Worm (Caenorhabditis elegans): Measurements from ENCODE around the gene C07G1.7.

C07G1.7 gene

DNA sequence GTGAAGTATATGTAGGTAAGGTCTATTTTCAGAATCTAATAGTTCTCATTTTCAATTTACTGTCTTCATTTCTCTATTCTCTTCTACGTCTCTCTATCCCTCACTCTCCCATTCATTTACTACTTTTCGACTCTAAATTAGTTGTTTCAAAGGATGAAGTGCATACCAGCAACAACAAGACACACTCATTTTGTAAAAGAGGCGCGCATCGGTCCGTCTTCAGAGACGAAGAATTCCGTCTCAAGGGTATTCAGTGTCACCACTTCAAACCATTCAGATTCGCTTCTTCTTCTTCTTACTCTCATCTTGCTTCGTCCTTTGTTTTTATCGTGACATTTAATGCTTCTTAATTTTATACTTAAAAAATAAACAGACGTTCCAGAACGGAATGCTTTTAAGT lies 40.3 kb downstream of the C07G1.7 start:
- TF ChIP-seq lin-54 (GFP tag; optimal IDR thresholded peaks at IDR 0.05) (no peak), ceh-27 (GFP tag; optimal IDR thresholded peaks at IDR 0.05) (peak; percentile 66), lin-40 (tag; optimal IDR thresholded peaks at IDR 0.05) (no peak), rpc-1 (optimal IDR thresholded peaks at IDR 0.05) (no peak), rpc-1 (tag; optimal IDR thresholded peaks at IDR 0.05) (no peak), lag-1 (GFP tag; IDR thresholded peaks at IDR 0.05) (no peak)

DNA sequence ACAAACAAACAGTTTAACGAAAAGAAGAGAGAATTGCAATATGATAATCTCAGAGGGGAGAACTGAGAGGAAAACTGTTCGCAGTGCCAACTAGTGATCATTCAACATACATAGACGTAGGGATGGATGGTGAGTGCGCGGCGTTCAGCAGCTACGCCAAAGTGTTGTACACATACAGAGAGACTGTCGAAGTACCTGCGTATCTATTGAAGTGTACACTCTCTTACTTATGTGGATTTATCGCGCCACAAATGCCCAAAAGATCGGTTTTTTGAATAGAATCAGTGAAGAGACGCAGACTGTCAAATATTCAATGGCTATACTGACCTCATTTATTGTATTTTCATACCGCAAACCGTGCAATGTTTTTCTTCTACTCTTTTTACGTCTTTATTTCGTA lies 41.4 kb downstream of the C07G1.7 start:
- TF ChIP-seq hmg-1.2 (GFP tag; IDR thresholded peaks at IDR 0.05) (peak; percentile 70; the same call in 1 of the 2 replicates), nhr-179 (tag; optimal IDR thresholded peaks at IDR 0.05) (no peak)

DNA sequence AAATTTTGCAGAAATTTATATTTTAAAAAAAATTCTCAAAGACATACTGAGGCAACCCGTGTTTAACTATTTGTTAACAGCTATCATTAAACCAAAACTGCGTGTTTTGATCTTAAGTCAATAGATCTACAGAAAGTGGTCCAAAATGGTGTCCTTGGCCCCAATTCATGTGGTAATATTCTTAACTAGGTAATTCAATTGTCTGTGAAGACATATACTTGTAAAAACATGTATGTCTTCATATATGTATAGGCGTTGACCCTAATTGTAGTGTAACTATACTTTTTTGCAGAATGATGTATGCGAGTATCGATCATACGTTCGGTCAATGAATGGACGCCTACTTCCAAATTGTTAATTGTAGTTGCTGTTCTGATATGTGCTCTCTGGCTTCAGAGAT lies 42.0 kb downstream of the C07G1.7 start, which contains the start of gene C07G1.15:
TSS of gene C07G1.15 (plus strand) at position 301 of the 400 bp plus-strand sequence.
- TF ChIP-seq ceh-58 (GFP tag; IDR thresholded peaks at IDR 0.05) (no peak), ztf-6 (GFP tag; IDR thresholded peaks at IDR 0.05) (no peak), Y53G8AR.9 (GFP tag; conservative IDR thresholded peaks at IDR 0.05) (no peak), hlh-26 (GFP tag; conservative IDR thresholded peaks at IDR 0.05) (no peak), hrde-1 (tag; optimal IDR thresholded peaks at IDR 0.05; ENCODE audit: borderline replicate concordance) (no peak), rec-8 (tag; optimal IDR thresholded peaks at IDR 0.05) (no peak), akir-1 (GFP tag; optimal IDR thresholded peaks at IDR 0.05) (no peak), C17E4.6 (GFP tag; IDR thresholded peaks at IDR 0.05) (no peak), Y95B8A.8 (GFP tag; IDR thresholded peaks at IDR 0.05) (no peak)

DNA sequence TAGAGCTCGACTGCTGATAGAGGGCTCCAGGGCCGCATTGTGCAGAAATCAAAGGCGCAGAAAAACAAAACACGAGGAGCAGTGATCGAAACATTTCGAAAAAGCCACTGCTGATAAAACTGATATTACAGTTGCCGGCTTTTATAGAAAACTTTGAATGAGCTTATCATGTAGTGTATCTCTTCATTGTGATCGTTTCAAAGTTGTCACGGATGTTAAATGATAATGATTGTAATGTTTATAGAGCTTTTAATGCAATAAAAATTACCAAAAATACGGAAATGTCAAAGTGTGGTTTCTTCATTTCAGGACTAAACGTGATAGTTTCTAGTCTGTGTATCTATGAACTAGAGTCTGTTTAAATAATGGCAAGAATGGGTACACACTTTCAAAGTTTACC lies 43.0 kb downstream of the C07G1.7 start, which contains the start of gene clec-52:
TSS of gene clec-52 (minus strand) at position 101 of the 400 bp plus-strand sequence.
- TF ChIP-seq attf-6 (GFP tag; IDR thresholded peaks at IDR 0.05) (no peak), ztf-3 (GFP tag; optimal IDR thresholded peaks at IDR 0.05) (no peak), nhr-80 (tag; optimal IDR thresholded peaks at IDR 0.05) (no peak), snpc-1.1 (tag; optimal IDR thresholded peaks at IDR 0.05; ENCODE audit: insufficient read depth) (no peak), Y79H2A.3 (GFP tag; conservative IDR thresholded peaks at IDR 0.05) (no peak), K11D2.4 (GFP tag; IDR thresholded peaks at IDR 0.05) (no peak)

DNA sequence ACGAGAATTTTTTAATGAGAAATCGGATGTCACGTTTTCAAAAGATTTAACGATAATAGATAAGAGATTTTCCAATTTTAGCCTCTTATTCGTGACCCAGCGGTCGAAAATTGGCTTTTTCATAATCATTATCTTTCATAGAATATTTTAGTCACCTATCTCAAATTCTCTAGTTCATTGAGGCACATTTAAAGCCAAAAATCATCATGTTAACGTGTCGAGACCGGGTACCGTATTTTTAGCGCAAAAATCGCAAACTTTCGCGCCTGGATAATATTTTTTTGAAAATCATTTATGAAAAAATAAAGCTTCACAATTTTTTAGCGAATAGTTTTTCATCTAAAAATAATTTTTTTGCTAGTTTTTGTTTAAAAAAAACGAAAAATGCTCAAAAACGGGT lies 45.7 kb downstream of the C07G1.7 start, which contains the start of gene B0218.7:
TSS of gene B0218.7 (minus strand) at position 101 of the 400 bp plus-strand sequence.
- TF ChIP-seq Y95B8A.8 (GFP tag; IDR thresholded peaks at IDR 0.05) (no peak), attf-3 (GFP tag; conservative IDR thresholded peaks at IDR 0.05) (no peak), tlf-1 (GFP tag; optimal IDR thresholded peaks at IDR 0.05) (no peak), F10E7.11 (tag; optimal IDR thresholded peaks at IDR 0.05) (no peak), unc-130 (GFP tag; optimal IDR thresholded peaks at IDR 0.05) (no peak), athp-1 (tag; optimal IDR thresholded peaks at IDR 0.05) (no peak), dpff-1 (tag; optimal IDR thresholded peaks at IDR 0.05) (no peak), B0035.1 (tag; optimal IDR thresholded peaks at IDR 0.05) (no peak), egrh-3 (GFP tag; IDR thresholded peaks at IDR 0.05) (no peak), ztf-6 (GFP tag; IDR thresholded peaks at IDR 0.05) (no peak), rcor-1 (GFP tag; IDR thresholded peaks at IDR 0.05) (no peak), lin-54 (GFP tag; optimal IDR thresholded peaks at IDR 0.05) (no peak)
